Fruit fly (Drosophila melanogaster): ENCODE measurements around the gene CG34130.

CG34130 gene

DNA sequence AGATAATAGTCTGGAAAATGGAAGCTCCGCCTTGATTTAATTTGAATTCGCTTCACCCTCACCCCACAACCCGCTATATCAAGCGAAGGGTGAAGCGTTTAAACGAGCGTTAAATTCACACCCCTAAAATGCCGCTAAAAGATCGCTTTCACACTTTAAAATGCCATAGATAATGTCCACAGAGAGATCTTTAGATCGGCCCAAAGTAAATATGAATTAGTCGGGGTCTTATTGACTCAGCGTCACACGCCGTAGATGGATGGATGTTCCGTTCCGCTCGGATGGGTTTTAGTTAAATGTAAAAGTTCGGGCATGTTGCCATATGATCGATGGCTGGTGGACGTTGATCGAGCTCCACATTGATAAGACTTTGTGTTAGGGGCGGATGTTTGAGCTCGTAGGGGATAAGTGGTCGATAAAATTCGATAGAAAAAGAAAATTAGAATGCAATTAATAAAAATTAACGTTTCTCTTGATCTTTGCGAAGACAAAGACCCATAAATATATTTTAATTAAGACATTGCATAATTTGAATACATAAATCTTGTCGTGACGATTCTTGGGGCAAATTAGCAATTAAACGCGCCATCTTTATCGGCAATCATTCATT lies 38.4 kb upstream of the CG34130 start (continued):
- no peak for TF ChIP-seq Lpt (GFP tag; optimal IDR thresholded peaks at IDR 0.05)
- peak; percentile 85 for TF ChIP-seq Antp (GFP tag; optimal IDR thresholded peaks at IDR 0.05)
- TF ChIP-seq CG8290 (GFP tag; optimal IDR thresholded peaks at IDR 0.05), result peak; percentile 94
- peak; percentile 79 to 96 for TF ChIP-seq CG8290 (tag; optimal IDR thresholded peaks at IDR 0.05)
- TF ChIP-seq nerfin-2 (GFP tag; IDR thresholded peaks at IDR 0.05; ENCODE audit: partially characterized antibody), result no peak
- peak; percentile 85 for TF ChIP-seq CG11456 (GFP tag; IDR thresholded peaks at IDR 0.05)
- TF ChIP-seq CG3726 (GFP tag; IDR thresholded peaks at IDR 0.05), result peak; percentile 65; the same call in 1 of the 3 replicates
- peak; percentile 98 for TF ChIP-seq ATbp (GFP tag; optimal IDR thresholded peaks at IDR 0.05)
- TF ChIP-seq sd (tag; optimal IDR thresholded peaks at IDR 0.05), result peak; percentile 57
- peak; percentile 72 for TF ChIP-seq bcd (GFP tag; optimal IDR thresholded peaks at IDR 0.05)
- peak; percentile 52; the same call in 1 of the 2 replicates for TF ChIP-seq ro (GFP tag; IDR thresholded peaks at IDR 0.05)
- no peak for TF ChIP-seq CG15073 (GFP tag; optimal IDR thresholded peaks at IDR 0.05)
- peak; percentile 50 for TF ChIP-seq CG12391 (tag; optimal IDR thresholded peaks at IDR 0.05)
- 0 out of 2 replicates have a peak, but pooled peaks have one; percentile 18 for TF ChIP-seq CG10959 (GFP tag; IDR thresholded peaks at IDR 0.05)
- peak; percentile 57 to 87 for TF ChIP-seq dpn (GFP tag; optimal IDR thresholded peaks at IDR 0.05)
- TF ChIP-seq mam (GFP tag; optimal IDR thresholded peaks at IDR 0.05), result peak; percentile 82
- TF ChIP-seq Vsx1 (GFP tag; optimal IDR thresholded peaks at IDR 0.05), result peak; percentile 92
- TF ChIP-seq hkb (optimal IDR thresholded peaks at IDR 0.05), result no peak
- peak; percentile 89 for TF ChIP-seq hkb (GFP tag; IDR thresholded peaks at IDR 0.05)
- peak; percentile 87 for TF ChIP-seq CG16863 (GFP tag; optimal IDR thresholded peaks at IDR 0.05)
- peak; percentile 55; the same call in 1 of the 2 replicates for TF ChIP-seq CG14441 (GFP tag; IDR thresholded peaks at IDR 0.05)
- TF ChIP-seq lab (GFP tag; optimal IDR thresholded peaks at IDR 0.05), result peak; percentile 97
- no peak for TF ChIP-seq ab (GFP tag; optimal IDR thresholded peaks at IDR 0.05)
- peak; percentile 88 for TF ChIP-seq Xrp1 (GFP tag; IDR thresholded peaks at IDR 0.05)
- TF ChIP-seq bbx (GFP tag; IDR thresholded peaks at IDR 0.05; ENCODE audit: partially characterized antibody), result no peak
- TF ChIP-seq CG14965 (GFP tag; optimal IDR thresholded peaks at IDR 0.05; ENCODE audit: borderline replicate concordance), result peak; percentile 77
- peak; percentile 54 for TF ChIP-seq Nf-YB (GFP tag; optimal IDR thresholded peaks at IDR 0.05)
- TF ChIP-seq NfI (GFP tag; optimal IDR thresholded peaks at IDR 0.05), result peak; percentile 70
- peak; percentile 7 for TF ChIP-seq Oli (tag; optimal IDR thresholded peaks at IDR 0.05)
- peak; percentile 66 for TF ChIP-seq CG32772 (GFP tag; IDR thresholded peaks at IDR 0.05)
- TF ChIP-seq CG2199 (GFP tag; IDR thresholded peaks at IDR 0.05), result 0 out of 3 replicates have a peak, but pooled peaks have one; percentile 15
- peak; percentile 69 for TF ChIP-seq exex (tag; optimal IDR thresholded peaks at IDR 0.05)
- peak; percentile 78 for TF ChIP-seq BtbVII (GFP tag; optimal IDR thresholded peaks at IDR 0.05)
- TF ChIP-seq CG8478 (optimal IDR thresholded peaks at IDR 0.05), result no peak
- TF ChIP-seq lmd (GFP tag; IDR thresholded peaks at IDR 0.05), result 0 out of 2 replicates have a peak, but pooled peaks have one; percentile 20
- peak; percentile 89 for TF ChIP-seq CG12236 (GFP tag; optimal IDR thresholded peaks at IDR 0.05)
- peak; percentile 71 for TF ChIP-seq Bteb2 (GFP tag; optimal IDR thresholded peaks at IDR 0.05)
- TF ChIP-seq grn (GFP tag; optimal IDR thresholded peaks at IDR 0.05), result peak; percentile 95
- no peak for TF ChIP-seq Dip2 (GFP tag; IDR thresholded peaks at IDR 0.05)
- TF ChIP-seq CG17385 (GFP tag; optimal IDR thresholded peaks at IDR 0.05), result peak; percentile 75
- TF ChIP-seq Hr78 (GFP tag; optimal IDR thresholded peaks at IDR 0.05), result peak in 1 of 2 experiments; percentile 61
- no peak for TF ChIP-seq phol (tag; optimal IDR thresholded peaks at IDR 0.05)
- peak; percentile 74 for TF ChIP-seq B-H1 (GFP tag; IDR thresholded peaks at IDR 0.05)
- no peak for TF ChIP-seq Hmx (GFP tag; optimal IDR thresholded peaks at IDR 0.05)
- TF ChIP-seq croc (GFP tag; conservative IDR thresholded peaks at IDR 0.05), result peak; percentile 51
- no peak for TF ChIP-seq ato (GFP tag; IDR thresholded peaks at IDR 0.05; ENCODE audit: partially characterized antibody)
- peak; percentile 60 for TF ChIP-seq fd102C (GFP tag; optimal IDR thresholded peaks at IDR 0.05)
- peak; percentile 44; the same call in 1 of the 2 replicates for TF ChIP-seq CG4730 (GFP tag; IDR thresholded peaks at IDR 0.05)
- peak; percentile 88 for TF ChIP-seq CG1603 (tag; optimal IDR thresholded peaks at IDR 0.05)

All from whole organism, embryonic.